Fruit fly (Drosophila melanogaster) whole organism, adult: Measurements from ENCODE around the gene CG46430.

ENCODE experiments used
- CG12768 ChIP-seq: fragments of 200-800 bp; sonication (Bioruptor generic); optimal IDR thresholded peaks from 2 replicates; lab custom pipeline; 2017; ENCODE audit warnings: missing biosample characterization, missing genetic modification characterization, mild to moderate bottlenecking, moderate library complexity, missing genetic modification reagents
- CG14711 ChIP-seq: fragments of 200-800 bp; sonication (Bioruptor generic); optimal IDR thresholded peaks from 2 replicates; lab custom pipeline; 2018; ENCODE audit warnings: missing biosample characterization, mild to moderate bottlenecking, missing genetic modification characterization, moderate library complexity
- CG7045 ChIP-seq: fragments of 200-800 bp; sonication (Bioruptor generic); optimal IDR thresholded peaks from 2 replicates; lab custom pipeline; 2017; ENCODE audit warnings: missing biosample characterization, mild to moderate bottlenecking, missing genetic modification characterization
- Clk ChIP-seq: fragments of 200-800 bp; sonication (Bioruptor generic); optimal IDR thresholded peaks from 2 replicates; lab custom pipeline; 2017; ENCODE audit warnings: missing biosample characterization, missing genetic modification characterization
- Crg-1 ChIP-seq: fragments of 200-800 bp; sonication (Bioruptor generic); optimal IDR thresholded peaks from 2 replicates; lab custom pipeline; 2016; ENCODE audit warnings: missing biosample characterization, missing genetic modification characterization
- cnc ChIP-seq, 2 experiments: fragments of >200 bp; optimal IDR thresholded peaks; 2 replicates each; lab custom pipeline; 2017
- kay ChIP-seq: fragments of 200-800 bp; sonication (Bioruptor generic); peaks from one replicate; lab custom pipeline; 2016; ENCODE audit warnings: missing biosample characterization, missing genetic modification characterization, borderline replicate concordance
- pad ChIP-seq: fragments of 200-800 bp; sonication (Bioruptor generic); optimal IDR thresholded peaks from 3 replicates; lab custom pipeline; 2017; ENCODE audit warnings: missing biosample characterization, missing genetic modification characterization, mild to moderate bottlenecking, moderate library complexity, missing genetic modification reagents
- toe ChIP-seq: fragments of 200-800 bp; sonication (Bioruptor generic); optimal IDR thresholded peaks from 2 replicates; lab custom pipeline; 2016; ENCODE audit warnings: missing biosample characterization, missing genetic modification characterization

DNA sequence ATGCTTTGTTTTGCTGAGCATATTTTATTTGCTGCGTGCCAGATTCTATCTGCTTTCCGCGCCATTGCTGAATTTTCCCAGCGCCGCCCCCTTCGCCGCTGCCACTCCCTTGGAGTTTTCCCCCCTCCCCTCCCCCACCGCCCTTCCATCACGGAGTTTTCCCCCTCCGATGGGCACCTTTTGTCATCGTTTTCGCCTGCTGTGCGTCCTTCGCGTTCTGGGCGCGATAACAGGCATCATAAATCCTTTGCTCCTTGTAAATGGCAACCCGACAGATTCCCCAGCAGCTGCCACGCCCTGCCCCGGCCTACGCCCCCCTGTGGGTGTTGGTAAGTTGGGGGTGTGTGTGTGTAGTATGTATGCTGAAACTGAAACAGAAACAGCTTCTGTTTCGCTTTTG, 35.1 kb downstream of the CG46430 start:
- TF ChIP-seq cnc (optimal IDR thresholded peaks at IDR 0.05; lab: Kevin White, UChicago) (no peak), Crg-1 (GFP tag; lab: Kevin White, UChicago) (no peak), CG12768 (no peak), CG7045 (no peak), toe (no peak), kay (no peak), CG14711 (tag; lab: Kevin White, UChicago) (no peak), pad (GFP tag; lab: Kevin White, UChicago) (no peak), Clk (GFP tag; lab: Kevin White, UChicago) (no peak)
